Worm (Caenorhabditis elegans): ENCODE data around the gene cids-1.

cids-1 gene

DNA sequence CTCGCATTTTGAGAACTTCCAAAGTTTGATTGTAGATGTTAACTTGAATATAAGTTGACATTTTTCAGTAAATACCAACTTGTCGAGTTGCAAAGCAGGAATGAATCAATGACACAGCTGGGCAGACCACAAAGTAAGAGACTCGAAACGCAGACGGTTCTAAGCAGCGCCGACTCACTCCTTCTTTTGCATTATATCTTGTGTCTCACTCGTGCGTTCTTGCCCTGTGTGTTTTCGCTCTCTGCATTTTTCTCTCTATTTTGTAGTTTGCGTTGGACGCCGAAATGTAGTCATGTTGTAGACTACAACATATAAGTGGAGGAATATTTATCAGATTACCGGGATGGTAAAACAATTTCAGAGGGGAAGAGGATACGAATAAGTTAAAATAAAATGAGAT is 1.4 kb upstream of the cids-1 start, which contains the start of gene C02F5.12:
TSS of gene C02F5.12 (minus strand) at position 221 of the 400 bp plus-strand sequence.
- TF ChIP-seq mep-1 (tag; optimal IDR thresholded peaks at IDR 0.05), result peak; percentile 63
- peak; percentile 99 for TF ChIP-seq nhr-28 (tag; optimal IDR thresholded peaks at IDR 0.05)
- TF ChIP-seq hlh-30 (tag; optimal IDR thresholded peaks at IDR 0.05; ENCODE audit: insufficient read depth), result peak; percentile 79
- no peak for TF ChIP-seq lir-3 (tag; optimal IDR thresholded peaks at IDR 0.05)
- no peak for TF ChIP-seq spr-3 (GFP tag; optimal IDR thresholded peaks at IDR 0.05)
- peak; percentile 9 for TF ChIP-seq nhr-48 (tag; optimal IDR thresholded peaks at IDR 0.05)
- TF ChIP-seq Y75B8A.6 (GFP tag; IDR thresholded peaks at IDR 0.05), result no peak
- TF ChIP-seq fos-1 (tag; optimal IDR thresholded peaks at IDR 0.05), result no peak
- no peak for TF ChIP-seq Y48G9A.11 (GFP tag; IDR thresholded peaks at IDR 0.05)
- TF ChIP-seq jun-1 (tag; optimal IDR thresholded peaks at IDR 0.05), result no peak
- no peak for TF ChIP-seq lin-1 (GFP tag; IDR thresholded peaks at IDR 0.05)
- TF ChIP-seq nhr-11 (tag; optimal IDR thresholded peaks at IDR 0.05), result peak; percentile 48
- TF ChIP-seq lsy-2 (tag; optimal IDR thresholded peaks at IDR 0.05), result peak in 1 of 2 experiments; percentile 53
- TF ChIP-seq lin-13 (GFP tag; optimal IDR thresholded peaks at IDR 0.05), result peak; percentile 44
- no peak for TF ChIP-seq lin-15B (tag; optimal IDR thresholded peaks at IDR 0.05)
- TF ChIP-seq duxl-1 (tag; optimal IDR thresholded peaks at IDR 0.05; ENCODE audit: poor library complexity), result no peak
- TF ChIP-seq daf-16 (GFP tag; optimal IDR thresholded peaks at IDR 0.05), result no peak
- peak; percentile 39 for TF ChIP-seq daf-16 (tag; optimal IDR thresholded peaks at IDR 0.05)
- peak; percentile 17; the same call in 1 of the 2 replicates for TF ChIP-seq dmd-6 (GFP tag; IDR thresholded peaks at IDR 0.05)
- no peak for TF ChIP-seq F49E8.2 (tag; optimal IDR thresholded peaks at IDR 0.05; ENCODE audit: borderline replicate concordance)
- TF ChIP-seq mes-2 (tag; optimal IDR thresholded peaks at IDR 0.05; ENCODE audit: poor library complexity, severe bottlenecking), result peak; percentile 53
- TF ChIP-seq ceh-20 (GFP tag; IDR thresholded peaks at IDR 0.05), result no peak
- peak; percentile 51 for TF ChIP-seq lin-38 (GFP tag; IDR thresholded peaks at IDR 0.05)
- TF ChIP-seq tra-1 (GFP tag; IDR thresholded peaks at IDR 0.05), result no peak
- no peak for TF ChIP-seq ztf-7 (tag; optimal IDR thresholded peaks at IDR 0.05)
- TF ChIP-seq nhr-42 (GFP tag; IDR thresholded peaks at IDR 0.05), result no peak
- no peak for TF ChIP-seq ceh-62 (tag; optimal IDR thresholded peaks at IDR 0.05)
- no peak for TF ChIP-seq ceh-32 (tag; optimal IDR thresholded peaks at IDR 0.05; ENCODE audit: poor library complexity)
- TF ChIP-seq arid-1 (GFP tag; conservative IDR thresholded peaks at IDR 0.05), result 0 out of 2 replicates have a peak, but pooled peaks have one; percentile 32
- TF ChIP-seq unc-62 (GFP tag; optimal IDR thresholded peaks at IDR 0.05 in 1 of 2), result no peak
- no peak for TF ChIP-seq unc-62 (tag; optimal IDR thresholded peaks at IDR 0.05)
- no peak for TF ChIP-seq mdt-29 (GFP tag; IDR thresholded peaks at IDR 0.05)
- TF ChIP-seq zip-2 (tag; optimal IDR thresholded peaks at IDR 0.05), result no peak
- TF ChIP-seq sdz-12 (GFP tag; optimal IDR thresholded peaks at IDR 0.05), result no peak
- no peak for TF ChIP-seq saeg-2 (GFP tag; IDR thresholded peaks at IDR 0.05)
- 0 out of 2 replicates have a peak, but pooled peaks have one; percentile 45 for TF ChIP-seq dmd-8 (GFP tag; IDR thresholded peaks at IDR 0.05)
- TF ChIP-seq T20F7.1 (GFP tag; optimal IDR thresholded peaks at IDR 0.05), result peak; percentile 20
- no peak for TF ChIP-seq ZK337.2 (GFP tag; IDR thresholded peaks at IDR 0.05)
- no peak for TF ChIP-seq ctbp-1 (GFP tag; IDR thresholded peaks at IDR 0.05)
- no peak for TF ChIP-seq vab-7 (GFP tag; IDR thresholded peaks at IDR 0.05)
- TF ChIP-seq hmg-1.1 (GFP tag; IDR thresholded peaks at IDR 0.05), result 0 out of 2 replicates have a peak, but pooled peaks have one; percentile 40
- TF ChIP-seq lin-29 (GFP tag; IDR thresholded peaks at IDR 0.05), result no peak
- peak; percentile 51 for TF ChIP-seq dve-1 (tag; optimal IDR thresholded peaks at IDR 0.05; ENCODE audit: insufficient read depth)
- TF ChIP-seq madf-5 (GFP tag; IDR thresholded peaks at IDR 0.05), result no peak
- TF ChIP-seq Y5F2A.4 (GFP tag; optimal IDR thresholded peaks at IDR 0.05), result no peak
- TF ChIP-seq rbr-2 (tag; optimal IDR thresholded peaks at IDR 0.05), result no peak
- no peak for TF ChIP-seq ces-1 (GFP tag; optimal IDR thresholded peaks at IDR 0.05)
- no peak for TF ChIP-seq dmd-9 (GFP tag; IDR thresholded peaks at IDR 0.05)
- peak; percentile 64 for TF ChIP-seq hlh-11 (tag; optimal IDR thresholded peaks at IDR 0.05)
- no peak for TF ChIP-seq daf-8 (GFP tag; IDR thresholded peaks at IDR 0.05)
